Worm (Caenorhabditis elegans): ENCODE measurements around the gene srg-37.

srg-37 gene

ce11 chrX:14214520-14215023 lies 20.3 kb downstream of the srg-37 start, which contains the start of gene K06G5.1 (continued):
- no peak for TF ChIP-seq zfp-2 (tag; optimal IDR thresholded peaks at IDR 0.05)
- TF ChIP-seq T20F7.1 (GFP tag; optimal IDR thresholded peaks at IDR 0.05), result no peak
- TF ChIP-seq ztf-11 (tag; optimal IDR thresholded peaks at IDR 0.05), result no peak
- TF ChIP-seq unc-130 (GFP tag; optimal IDR thresholded peaks at IDR 0.05), result no peak
- peak; percentile 91 for TF ChIP-seq hlh-11 (tag; optimal IDR thresholded peaks at IDR 0.05)
- no peak for TF ChIP-seq Y105C5A.15 (GFP tag; IDR thresholded peaks at IDR 0.05)
- TF ChIP-seq spr-3 (GFP tag; optimal IDR thresholded peaks at IDR 0.05), result no peak
- no peak for TF ChIP-seq set-16 (GFP tag; IDR thresholded peaks at IDR 0.05)
- TF ChIP-seq Y75B8A.6 (GFP tag; IDR thresholded peaks at IDR 0.05), result no peak
- no peak for TF ChIP-seq ama-1 (optimal IDR thresholded peaks at IDR 0.05)
- peak; percentile 54; the same call in 1 of the 2 replicates for TF ChIP-seq lin-1 (GFP tag; IDR thresholded peaks at IDR 0.05)
- no peak for TF ChIP-seq attf-4 (tag; optimal IDR thresholded peaks at IDR 0.05)
- no peak for TF ChIP-seq nhr-25 (tag; optimal IDR thresholded peaks at IDR 0.05; ENCODE audit: borderline replicate concordance, insufficient read depth)
- no peak for TF ChIP-seq mxl-3 (GFP tag; optimal IDR thresholded peaks at IDR 0.05)
- no peak for TF ChIP-seq mes-2 (tag; optimal IDR thresholded peaks at IDR 0.05; ENCODE audit: poor library complexity, severe bottlenecking)
- TF ChIP-seq ceh-32 (tag; optimal IDR thresholded peaks at IDR 0.05; ENCODE audit: poor library complexity), result no peak
- TF ChIP-seq tra-1 (GFP tag; IDR thresholded peaks at IDR 0.05), result peak; percentile 91
- TF ChIP-seq nhr-48 (tag; optimal IDR thresholded peaks at IDR 0.05), result peak; percentile 7
- TF ChIP-seq vab-7 (GFP tag; IDR thresholded peaks at IDR 0.05), result no peak
- no peak for TF ChIP-seq lin-38 (GFP tag; IDR thresholded peaks at IDR 0.05)
- TF ChIP-seq nhr-28 (tag; optimal IDR thresholded peaks at IDR 0.05), result peak; percentile 97
- no peak for TF ChIP-seq nhr-76 (tag; optimal IDR thresholded peaks at IDR 0.05)
- TF ChIP-seq lsy-2 (tag; optimal IDR thresholded peaks at IDR 0.05), result no peak
- no peak for TF ChIP-seq ceh-62 (tag; optimal IDR thresholded peaks at IDR 0.05)
- no peak for TF ChIP-seq aha-1 (tag)
- peak in 1 of 2 experiments; percentile 20 for TF ChIP-seq daf-16 (GFP tag; optimal IDR thresholded peaks at IDR 0.05)
- TF ChIP-seq daf-16 (tag; optimal IDR thresholded peaks at IDR 0.05), result peak; percentile 92
- TF ChIP-seq snpc-1.2 (GFP tag; IDR thresholded peaks at IDR 0.05), result no peak
- peak in 1 of 2 experiments; percentile 4 for TF ChIP-seq hif-1 (tag; optimal IDR thresholded peaks at IDR 0.05)
- TF ChIP-seq mep-1 (tag; optimal IDR thresholded peaks at IDR 0.05), result peak; percentile 29
- no peak for TF ChIP-seq saeg-2 (GFP tag; IDR thresholded peaks at IDR 0.05)
- no peak for TF ChIP-seq dpl-1 (GFP tag; optimal IDR thresholded peaks at IDR 0.05)
- TF ChIP-seq D1046.2 (GFP tag; IDR thresholded peaks at IDR 0.05), result no peak
- no peak for TF ChIP-seq nhr-41 (GFP tag; IDR thresholded peaks at IDR 0.05)
- no peak for TF ChIP-seq F26F4.8 (GFP tag; conservative IDR thresholded peaks at IDR 0.05)
- no peak for TF ChIP-seq daf-12 (tag; optimal IDR thresholded peaks at IDR 0.05)
- no peak for TF ChIP-seq ztf-7 (tag; optimal IDR thresholded peaks at IDR 0.05)
- TF ChIP-seq rbr-2 (tag; optimal IDR thresholded peaks at IDR 0.05), result no peak
- TF ChIP-seq nhr-102 (tag; optimal IDR thresholded peaks at IDR 0.05), result peak; percentile 55
- no peak for TF ChIP-seq mxl-2 (GFP tag; conservative IDR thresholded peaks at IDR 0.05)
- no peak for TF ChIP-seq madf-9 (GFP tag; conservative IDR thresholded peaks at IDR 0.05)
- no peak for TF ChIP-seq T26A8.4 (GFP tag; IDR thresholded peaks at IDR 0.05)
- TF ChIP-seq daf-8 (GFP tag; IDR thresholded peaks at IDR 0.05), result no peak
- TF ChIP-seq zfp-3 (GFP tag; conservative IDR thresholded peaks at IDR 0.05), result no peak
- no peak for TF ChIP-seq zag-1 (tag; optimal IDR thresholded peaks at IDR 0.05)
- 0 out of 2 replicates have a peak, but pooled peaks have one; percentile 18 for TF ChIP-seq nhr-42 (GFP tag; IDR thresholded peaks at IDR 0.05)
- peak; percentile 60; the same call in 1 of the 2 replicates for TF ChIP-seq ceh-20 (GFP tag; IDR thresholded peaks at IDR 0.05)
- peak; percentile 100 for TF ChIP-seq php-3 (GFP tag; IDR thresholded peaks at IDR 0.05)
- TF ChIP-seq lim-7 (GFP tag; IDR thresholded peaks at IDR 0.05), result no peak
- TF ChIP-seq cey-2 (tag; optimal IDR thresholded peaks at IDR 0.05; ENCODE audit: borderline replicate concordance, insufficient read depth), result no peak
